Worm (Caenorhabditis elegans) whole organism, young adult: Measurements from ENCODE around the gene ZK354.9.
"Not testable (repeated sequence)": the region's sequence is repeated elsewhere in the genome, so short reads cannot be mapped to it uniquely, and the experiment has no call there.

Experiments
- F55B11.4 ChIP-seq: sonication (generic microtip); optimal IDR thresholded peaks from 2 replicates; lab custom pipeline; 2016; ENCODE audit warnings: missing compliant biosample characterization, missing genetic modification characterization, borderline replicate concordance; ENCODE audit not compliant: insufficient read depth
- F57C9.4 ChIP-seq: sonication (generic microtip); optimal IDR thresholded peaks from 2 replicates; lab custom pipeline; 2017; ENCODE audit warnings: mild to moderate bottlenecking, missing genetic modification characterization, missing compliant biosample characterization
- egl-18 ChIP-seq: fragments of 200-800 bp; sonication (Bioruptor generic); IDR thresholded peaks from 2 replicates; pipeline ENCODE4 v1.3.6; 2022; ENCODE audit warnings: missing genetic modification reagents, missing genetic modification characterization, missing compliant biosample characterization

The ZK354.9 gene

ce11 chrIV:5256731-5257130 lies 51.2 kb downstream of the ZK354.9 start, which contains the start of gene F36H12.9:
F36H12.9 (plus strand) TSS chrIV:5257031.
- not testable (repeated sequence) for TF ChIP-seq F57C9.4 (tag; lab: Kevin White, UChicago); egl-18 (GFP tag; lab: Robert Waterston, UW); F55B11.4 (tag; lab: Kevin White, UChicago)
